Fruit fly (Drosophila melanogaster) whole organism, embryonic: ENCODE measurements around the gene Cyp1.

ENCODE experiments used
- Adf1 ChIP-seq: fragments of 200-800 bp; sonication (Bioruptor generic); IDR thresholded peaks from 2 replicates; pipeline ENCODE4 v1.3.6; 2022; ENCODE audit warnings: missing biosample characterization, missing genetic modification characterization
- CG10543 ChIP-seq: fragments of 200-800 bp; sonication (Bioruptor generic); optimal IDR thresholded peaks from 3 replicates; lab custom pipeline; 2017; ENCODE audit warnings: missing biosample characterization, mild to moderate bottlenecking, missing genetic modification characterization, moderate library complexity
- CG11247 ChIP-seq: fragments of 200-800 bp; sonication (Bioruptor generic); IDR thresholded peaks from 2 replicates; pipeline ENCODE4 v1.3.6; 2022; ENCODE audit warnings: missing biosample characterization, missing genetic modification characterization
- CG11695 ChIP-seq: fragments of 200-800 bp; sonication (Bioruptor generic); IDR thresholded peaks from 3 replicates; pipeline ENCODE4 v1.3.6; 2022; ENCODE audit warnings: missing biosample characterization, missing genetic modification characterization
- CG11696 ChIP-seq: fragments of 200-800 bp; sonication (Bioruptor generic); IDR thresholded peaks from 2 replicates; pipeline ENCODE4 v1.3.6; 2022; ENCODE audit warnings: missing biosample characterization, missing genetic modification characterization
- CG17328 ChIP-seq: fragments of 200-800 bp; sonication (Bioruptor generic); IDR thresholded peaks from 2 replicates; pipeline ENCODE4 v1.3.6; 2022; ENCODE audit warnings: missing biosample characterization, missing genetic modification characterization
- CG3163 ChIP-seq: fragments of 200-800 bp; sonication (Bioruptor generic); optimal IDR thresholded peaks from 3 replicates; lab custom pipeline; 2016; ENCODE audit warnings: missing biosample characterization, missing genetic modification characterization
- CG42726 ChIP-seq: fragments of 200-800 bp; sonication (Bioruptor generic); IDR thresholded peaks from 2 replicates; pipeline ENCODE4 v1.3.6; 2022; ENCODE audit warnings: missing biosample characterization, missing genetic modification characterization; ENCODE audit not compliant: partially characterized antibody
- CG4707 ChIP-seq: fragments of 200-800 bp; sonication (Bioruptor generic); optimal IDR thresholded peaks from 2 replicates; lab custom pipeline; 2018; ENCODE audit warnings: missing biosample characterization, mild to moderate bottlenecking, missing genetic modification characterization, moderate library complexity
- CG5245 ChIP-seq: fragments of 200-800 bp; sonication (Bioruptor generic); optimal IDR thresholded peaks from 3 replicates; lab custom pipeline; 2016; ENCODE audit warnings: missing biosample characterization, missing genetic modification characterization
- CG5953 ChIP-seq: fragments of 200-800 bp; sonication (Bioruptor generic); IDR thresholded peaks from 2 replicates; pipeline ENCODE4 v1.3.6; 2022; ENCODE audit warnings: missing biosample characterization, missing genetic modification characterization
- CG6175 ChIP-seq: fragments of 200-800 bp; sonication (Bioruptor generic); IDR thresholded peaks from 3 replicates; pipeline ENCODE4 v1.3.6; 2022; ENCODE audit warnings: missing biosample characterization, missing genetic modification characterization
- CG6791 ChIP-seq: fragments of 200-800 bp; sonication (Bioruptor generic); IDR thresholded peaks from 3 replicates; pipeline ENCODE4 v1.3.6; 2022; ENCODE audit warnings: missing biosample characterization, missing genetic modification characterization; ENCODE audit not compliant: partially characterized antibody
- CG9437 ChIP-seq: fragments of 200-800 bp; sonication (Bioruptor generic); optimal IDR thresholded peaks from 2 replicates; lab custom pipeline; 2018; ENCODE audit warnings: missing biosample characterization, mild to moderate bottlenecking, missing genetic modification characterization
- CG9932 ChIP-seq: fragments of 200-800 bp; sonication (Bioruptor generic); IDR thresholded peaks from 2 replicates; pipeline ENCODE4 v1.3.6; 2022; ENCODE audit warnings: missing biosample characterization, missing genetic modification characterization
- Dfd ChIP-seq, 2 experiments: fragments of >200 bp; optimal IDR thresholded peaks; 2 replicates each; lab custom pipeline; 2017; ENCODE audit warnings: missing biosample characterization in 2 of 2, missing genetic modification characterization in 2 of 2
- Dip2 ChIP-seq: fragments of 200-800 bp; sonication (Bioruptor generic); IDR thresholded peaks from 2 replicates; pipeline ENCODE4 v1.3.6; 2022; ENCODE audit warnings: missing biosample characterization, missing genetic modification characterization
- Dip3 ChIP-seq: fragments of 200-800 bp; sonication (Bioruptor generic); optimal IDR thresholded peaks from 3 replicates; lab custom pipeline; 2016; ENCODE audit warnings: missing biosample characterization, missing genetic modification characterization
- ERR ChIP-seq: fragments of 200-800 bp; sonication (Bioruptor generic); optimal IDR thresholded peaks from 2 replicates; lab custom pipeline; 2016; ENCODE audit warnings: missing biosample characterization, missing genetic modification characterization
- Ets65A ChIP-seq: fragments of 200-800 bp; sonication (Bioruptor generic); peaks from one replicate; lab custom pipeline; 2016; ENCODE audit warnings: missing biosample characterization, missing genetic modification characterization
- Lim3 ChIP-seq: fragments of 200-800 bp; sonication (Bioruptor generic); IDR thresholded peaks from 2 replicates; pipeline ENCODE4 v1.3.6; 2022; ENCODE audit warnings: missing biosample characterization, missing genetic modification characterization
- NC2β ChIP-seq: fragments of 200-800 bp; sonication (Bioruptor generic); optimal IDR thresholded peaks from 2 replicates; lab custom pipeline; 2016; ENCODE audit warnings: missing biosample characterization, missing genetic modification characterization
- Sry-β ChIP-seq: fragments of 200-800 bp; sonication (Bioruptor generic); optimal IDR thresholded peaks from 2 replicates; lab custom pipeline; 2018; ENCODE audit warnings: missing biosample characterization, mild to moderate bottlenecking, missing genetic modification characterization, moderate library complexity
- Taf1 ChIP-seq: fragments of 200-800 bp; sonication (Bioruptor generic); IDR thresholded peaks from 2 replicates; pipeline ENCODE4 v1.3.6; 2022; ENCODE audit warnings: missing biosample characterization, missing genetic modification characterization
- YL-1 ChIP-seq: fragments of 200-800 bp; sonication (Bioruptor generic); optimal IDR thresholded peaks from 3 replicates; lab custom pipeline; 2017; ENCODE audit warnings: missing biosample characterization, mild to moderate bottlenecking, missing genetic modification characterization
- bbx ChIP-seq: fragments of 200-800 bp; sonication (Bioruptor generic); IDR thresholded peaks from 2 replicates; pipeline ENCODE4 v1.3.6; 2022; ENCODE audit warnings: missing biosample characterization, missing genetic modification characterization; ENCODE audit not compliant: partially characterized antibody
- bcd ChIP-seq: fragments of 200-800 bp; sonication (Bioruptor generic); optimal IDR thresholded peaks from 2 replicates; lab custom pipeline; 2017; ENCODE audit warnings: missing biosample characterization, mild to moderate bottlenecking, missing genetic modification characterization
- chm ChIP-seq: fragments of 200-800 bp; sonication (Bioruptor generic); IDR thresholded peaks from 2 replicates; pipeline ENCODE4 v1.3.6; 2022; ENCODE audit warnings: missing biosample characterization, missing genetic modification characterization
- croc ChIP-seq: fragments of 200-800 bp; sonication (Bioruptor generic); conservative IDR thresholded peaks from 3 replicates; pipeline ENCODE4 v1.3.6; 2022; ENCODE audit warnings: missing biosample characterization, missing genetic modification characterization
- dmrt99B ChIP-seq: fragments of 200-800 bp; sonication (Bioruptor generic); optimal IDR thresholded peaks from 2 replicates; lab custom pipeline; 2018; ENCODE audit warnings: missing biosample characterization, mild to moderate bottlenecking, missing genetic modification characterization, moderate library complexity
- dysf ChIP-seq: fragments of 200-800 bp; sonication (Bioruptor generic); IDR thresholded peaks from 3 replicates; pipeline ENCODE4 v1.3.6; 2022; ENCODE audit warnings: missing biosample characterization, missing genetic modification characterization
- fd3F ChIP-seq: fragments of 200-800 bp; sonication (Bioruptor generic); optimal IDR thresholded peaks from 2 replicates; lab custom pipeline; 2018; ENCODE audit warnings: missing biosample characterization, mild to moderate bottlenecking, missing genetic modification characterization, moderate library complexity
- h ChIP-seq: fragments of >200 bp; optimal IDR thresholded peaks from 2 replicates; lab custom pipeline; 2017
- ham ChIP-seq: fragments of 200-800 bp; sonication (Bioruptor generic); IDR thresholded peaks from 2 replicates; pipeline ENCODE4 v1.3.6; 2022; ENCODE audit warnings: missing biosample characterization, missing genetic modification characterization
- hb ChIP-seq: fragments of 200-800 bp; sonication (Bioruptor generic); IDR thresholded peaks from 3 replicates; pipeline ENCODE4 v1.3.6; 2022; ENCODE audit warnings: missing biosample characterization, missing genetic modification characterization; ENCODE audit not compliant: partially characterized antibody
- ind ChIP-seq: fragments of 200-800 bp; sonication (Bioruptor generic); optimal IDR thresholded peaks from 3 replicates; lab custom pipeline; 2016; ENCODE audit warnings: missing biosample characterization, missing genetic modification characterization
- jigr1 ChIP-seq: fragments of 200-800 bp; sonication (Bioruptor generic); IDR thresholded peaks from 3 replicates; pipeline ENCODE4 v1.3.6; 2022; ENCODE audit warnings: missing biosample characterization, missing genetic modification characterization
- kah ChIP-seq: fragments of 200-800 bp; sonication (Bioruptor generic); optimal IDR thresholded peaks from 2 replicates; lab custom pipeline; 2018; ENCODE audit warnings: missing biosample characterization, mild to moderate bottlenecking, missing genetic modification characterization
- p53 ChIP-seq: fragments of 200-800 bp; sonication (Bioruptor generic); optimal IDR thresholded peaks from 2 replicates; lab custom pipeline; 2016; ENCODE audit warnings: missing biosample characterization, missing genetic modification characterization
- pb ChIP-seq: fragments of 200-800 bp; sonication (Bioruptor generic); optimal IDR thresholded peaks from 3 replicates; lab custom pipeline; 2016; ENCODE audit warnings: missing biosample characterization, missing genetic modification characterization
- pfk ChIP-seq: fragments of 200-800 bp; sonication (Bioruptor generic); optimal IDR thresholded peaks from 2 replicates; lab custom pipeline; 2018; ENCODE audit warnings: missing biosample characterization, mild to moderate bottlenecking, missing genetic modification characterization, moderate library complexity
- pho ChIP-seq: fragments of 200-800 bp; sonication (Bioruptor generic); optimal IDR thresholded peaks from 2 replicates; lab custom pipeline; 2016; ENCODE audit warnings: missing biosample characterization, missing genetic modification characterization
- pzg ChIP-seq: fragments of 200-800 bp; sonication (Bioruptor generic); optimal IDR thresholded peaks from 3 replicates; lab custom pipeline; 2018; ENCODE audit warnings: missing biosample characterization, mild to moderate bottlenecking, missing genetic modification characterization, moderate library complexity
- slp2 ChIP-seq: fragments of 200-800 bp; sonication (Bioruptor generic); optimal IDR thresholded peaks from 2 replicates; lab custom pipeline; 2016; ENCODE audit warnings: missing biosample characterization, missing genetic modification characterization
- tap ChIP-seq: fragments of 200-800 bp; optimal IDR thresholded peaks from 3 replicates; lab custom pipeline; 2019; ENCODE audit warnings: missing biosample characterization, mild to moderate bottlenecking, missing genetic modification characterization, moderate library complexity
- tin ChIP-seq: fragments of 200-800 bp; sonication (Bioruptor generic); optimal IDR thresholded peaks from 3 replicates; lab custom pipeline; 2016; ENCODE audit warnings: missing biosample characterization, missing genetic modification characterization
- tna ChIP-seq: fragments of 200-800 bp; sonication (Bioruptor generic); IDR thresholded peaks from 2 replicates; pipeline ENCODE4 v1.3.6; 2022; ENCODE audit warnings: missing biosample characterization, missing genetic modification characterization; ENCODE audit not compliant: partially characterized antibody
- toy ChIP-seq: fragments of 200-800 bp; sonication (Bioruptor generic); IDR thresholded peaks from 2 replicates; pipeline ENCODE4 v1.3.6; 2022; ENCODE audit warnings: missing biosample characterization, missing genetic modification characterization
- tx ChIP-seq: fragments of 200-800 bp; sonication (Bioruptor generic); optimal IDR thresholded peaks from 2 replicates; lab custom pipeline; 2016; ENCODE audit warnings: missing biosample characterization, missing genetic modification characterization
- unpg ChIP-seq: fragments of 200-800 bp; sonication (Bioruptor generic); optimal IDR thresholded peaks from 3 replicates; lab custom pipeline; 2018; ENCODE audit warnings: missing biosample characterization, mild to moderate bottlenecking, missing genetic modification characterization, moderate library complexity
- zen ChIP-seq: fragments of 200-800 bp; sonication (Bioruptor generic); optimal IDR thresholded peaks from 3 replicates; lab custom pipeline; 2018; ENCODE audit warnings: missing biosample characterization, mild to moderate bottlenecking, missing genetic modification characterization, moderate library complexity

The Cyp1 gene

DNA sequence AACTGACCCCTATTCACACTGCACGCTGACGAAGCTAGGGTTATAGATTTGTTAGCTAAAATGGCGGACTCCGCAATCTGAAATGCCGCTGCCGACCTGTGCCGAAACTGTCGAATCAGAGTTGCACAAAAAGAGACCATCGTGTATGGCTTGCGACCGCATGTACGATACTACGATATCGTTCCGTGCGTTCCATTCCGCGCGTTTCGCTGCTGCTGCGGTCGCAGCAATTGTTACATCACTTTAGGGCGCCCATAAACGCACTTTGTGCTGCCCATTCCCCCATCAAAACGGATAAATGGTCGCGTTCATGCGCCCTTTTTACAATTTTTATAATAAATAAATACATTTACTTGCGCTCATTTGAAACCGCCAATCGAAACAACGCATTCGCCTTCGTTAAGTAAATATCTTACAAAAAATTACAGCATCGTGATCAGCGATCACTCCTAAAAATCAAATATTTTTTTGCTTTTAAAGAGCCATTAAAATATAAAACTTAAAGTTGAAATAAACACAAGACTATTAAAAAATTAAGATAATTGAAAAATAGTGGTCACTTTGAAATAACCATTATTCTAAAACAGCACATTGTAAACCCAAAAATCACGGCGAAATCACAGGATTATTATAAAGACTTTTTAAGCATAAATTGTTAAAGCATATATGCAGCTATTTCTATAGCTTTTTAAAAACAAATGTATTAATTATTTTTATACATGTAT, at the start of gene Cyp1 (continued):
- TF ChIP-seq hb (peak; percentile 69; the same call in 1 of the 3 replicates), p53 (GFP tag; lab: Kevin White, UChicago) (no peak), chm (GFP tag; lab: Robert Waterston, UW) (peak; percentile 81), ham (no peak), bbx (peak; percentile 90), CG42726 (GFP tag; lab: Robert Waterston, UW) (peak; percentile 92), kah (no peak), ind (GFP tag; lab: Kevin White, UChicago) (peak; percentile 11), CG6791 (GFP tag; lab: Robert Waterston, UW) (peak; percentile 85), CG9437 (GFP tag; lab: Kevin White, UChicago) (no peak), zen (tag; lab: Kevin White, UChicago) (no peak), NC2β (GFP tag; lab: Kevin White, UChicago) (peak; percentile 10), pb (GFP tag; lab: Kevin White, UChicago) (no peak), h (lab: Kevin White, UChicago) (no peak), tin (GFP tag; lab: Kevin White, UChicago) (peak; percentile 3), unpg (no peak), Taf1 (peak; percentile 6; the same call in 1 of the 2 replicates), pzg (GFP tag; lab: Kevin White, UChicago) (peak; percentile 80), croc (GFP tag; lab: Robert Waterston, UW) (no peak), toy (GFP tag; lab: Robert Waterston, UW) (0 out of 2 replicates have a peak, but pooled peaks have one; percentile 8), YL-1 (GFP tag; lab: Kevin White, UChicago) (peak; percentile 35), Sry-β (GFP tag; lab: Kevin White, UChicago) (peak; percentile 13), bcd (peak; percentile 8), CG11695 (GFP tag; lab: Robert Waterston, UW) (no peak), CG9932 (GFP tag; lab: Robert Waterston, UW) (peak; percentile 68), CG6175 (GFP tag; lab: Robert Waterston, UW) (0 out of 3 replicates have a peak, but pooled peaks have one; percentile 16), Ets65A (GFP tag; lab: Kevin White, UChicago) (peak; percentile 37), CG17328 (GFP tag; lab: Robert Waterston, UW) (no peak), CG11696 (GFP tag; lab: Robert Waterston, UW) (peak; percentile 19; the same call in 1 of the 2 replicates), pfk (GFP tag; lab: Kevin White, UChicago) (peak; percentile 98), Dip2 (GFP tag; lab: Robert Waterston, UW) (no peak), ERR (GFP tag; lab: Kevin White, UChicago) (no peak), jigr1 (GFP tag; lab: Robert Waterston, UW) (0 out of 3 replicates have a peak, but pooled peaks have one; percentile 40), dmrt99B (tag; lab: Kevin White, UChicago) (no peak), fd3F (peak; percentile 9), slp2 (GFP tag; lab: Kevin White, UChicago) (no peak), CG11247 (GFP tag; lab: Robert Waterston, UW) (peak; percentile 51), CG10543 (GFP tag; lab: Kevin White, UChicago) (no peak), CG5245 (GFP tag; lab: Kevin White, UChicago) (no peak), Adf1 (GFP tag; lab: Robert Waterston, UW) (peak; percentile 88), CG5953 (peak; percentile 46), tna (GFP tag; lab: Robert Waterston, UW) (peak; percentile 73), CG3163 (GFP tag; lab: Kevin White, UChicago) (no peak), Dip3 (GFP tag; lab: Kevin White, UChicago) (no peak), Dfd (GFP tag; optimal IDR thresholded peaks at IDR 0.05; lab: Kevin White, UChicago) (no peak), tx (no peak), CG4707 (GFP tag; lab: Kevin White, UChicago) (no peak), dysf (peak; percentile 47; the same call in 2 of the 3 replicates), Lim3 (GFP tag; lab: Robert Waterston, UW) (no peak), tap (no peak), pho (GFP tag; lab: Kevin White, UChicago) (no peak)
